Worm (Caenorhabditis elegans) whole organism, L4 larva: ENCODE measurements around the gene sdz-10.

Source experiments
- D1046.2 ChIP-seq: fragments of 200-800 bp; sonication (Bioruptor generic); IDR thresholded peaks from 2 replicates; pipeline ENCODE4 v1.3.6; 2022; ENCODE audit warnings: missing genetic modification characterization, missing compliant biosample characterization
- F26F4.8 ChIP-seq: fragments of 200-800 bp; sonication (Bioruptor generic); conservative IDR thresholded peaks from 2 replicates; pipeline ENCODE4 v1.3.6; 2022; ENCODE audit warnings: missing genetic modification characterization, missing compliant biosample characterization
- F44E2.7 ChIP-seq: fragments of 200-800 bp; sonication (Bioruptor generic); IDR thresholded peaks from 2 replicates; pipeline ENCODE4 v2.1.2; 2022; ENCODE audit warnings: missing genetic modification characterization, missing compliant biosample characterization
- F49E8.2 ChIP-seq: sonication (generic microtip); optimal IDR thresholded peaks from 2 replicates; lab custom pipeline; 2016; ENCODE audit warnings: missing compliant biosample characterization, mild to moderate bottlenecking, missing genetic modification characterization, borderline replicate concordance
- T26A8.4 ChIP-seq: fragments of 200-800 bp; sonication (Bioruptor generic); IDR thresholded peaks from 2 replicates; pipeline ENCODE4 v1.3.6; 2022; ENCODE audit warnings: missing genetic modification characterization, missing compliant biosample characterization
- Y105C5A.15 ChIP-seq: fragments of 200-800 bp; sonication (Bioruptor generic); IDR thresholded peaks from 2 replicates; pipeline ENCODE4 v1.3.6; 2022; ENCODE audit warnings: missing genetic modification characterization, missing compliant biosample characterization
- Y5F2A.4 ChIP-seq: fragments of 200-800 bp; sonication (Bioruptor generic); optimal IDR thresholded peaks from 2 replicates; lab custom pipeline; 2018; ENCODE audit warnings: mild to moderate bottlenecking, missing genetic modification characterization, missing compliant biosample characterization
- ZK337.2 ChIP-seq: fragments of 200-800 bp; sonication (Bioruptor generic); IDR thresholded peaks from 2 replicates; pipeline ENCODE4 v1.3.6; 2022; ENCODE audit warnings: missing genetic modification reagents, missing genetic modification characterization, missing compliant biosample characterization
- aly-2 ChIP-seq: sonication (generic microtip); optimal IDR thresholded peaks from 2 replicates; lab custom pipeline; 2018; ENCODE audit warnings: missing biosample characterization, missing genetic modification characterization
- arid-1 ChIP-seq: fragments of 200-800 bp; sonication (Bioruptor generic); conservative IDR thresholded peaks from 2 replicates; pipeline ENCODE4 v1.3.6; 2022; ENCODE audit warnings: missing genetic modification reagents, missing genetic modification characterization, missing compliant biosample characterization
- attf-4 ChIP-seq: sonication (generic microtip); optimal IDR thresholded peaks from 3 replicates; lab custom pipeline; 2017; ENCODE audit warnings: missing biosample characterization, missing genetic modification characterization
- ceh-28 ChIP-seq: fragments of 150-350 bp; optimal IDR thresholded peaks from 2 replicates; lab custom pipeline; 2014; ENCODE audit warnings: missing biosample characterization, missing genetic modification reagents, missing genetic modification characterization
- ceh-32 ChIP-seq: sonication (generic microtip); optimal IDR thresholded peaks from 2 replicates; lab custom pipeline; 2016; ENCODE audit warnings: mild to moderate bottlenecking, missing genetic modification characterization, missing compliant biosample characterization; ENCODE audit not compliant: poor library complexity
- ceh-82 ChIP-seq: sonication (generic microtip); optimal IDR thresholded peaks from 2 replicates; lab custom pipeline; 2017; ENCODE audit warnings: missing biosample characterization, missing genetic modification characterization
- daf-12 ChIP-seq: fragments of 150-350 bp; optimal IDR thresholded peaks from 2 replicates; lab custom pipeline; 2014; ENCODE audit warnings: missing biosample characterization, missing genetic modification reagents, missing genetic modification characterization
- daf-8 ChIP-seq: fragments of 200-800 bp; sonication (Bioruptor generic); IDR thresholded peaks from 2 replicates; pipeline ENCODE4 v1.3.6; 2022; ENCODE audit warnings: missing genetic modification characterization, missing compliant biosample characterization
- duxl-1 ChIP-seq: sonication (generic microtip); optimal IDR thresholded peaks from 2 replicates; lab custom pipeline; 2016; ENCODE audit warnings: mild to moderate bottlenecking, missing genetic modification characterization, moderate library complexity, missing compliant biosample characterization; ENCODE audit not compliant: poor library complexity
- dve-1 ChIP-seq: sonication (generic microtip); optimal IDR thresholded peaks from 2 replicates; lab custom pipeline; 2017; ENCODE audit warnings: antibody characterized with exemption, mild to moderate bottlenecking, missing genetic modification characterization, missing compliant biosample characterization; ENCODE audit not compliant: insufficient read depth
- gei-8 ChIP-seq: fragments of 200-800 bp; sonication (Bioruptor generic); optimal IDR thresholded peaks from 2 replicates; lab custom pipeline; 2018; ENCODE audit warnings: mild to moderate bottlenecking, missing genetic modification characterization, missing compliant biosample characterization
- hif-1 ChIP-seq, 2 experiments: sonication (generic microtip); optimal IDR thresholded peaks; 2 replicates each; lab custom pipeline; 2016 to 2017; ENCODE audit warnings: missing compliant biosample characterization in 2 of 2, missing genetic modification characterization in 2 of 2, missing genetic modification reagents in 2 of 2, missing genotype in 2 of 2, mild to moderate bottlenecking in 1 of 2
- hlh-11 ChIP-seq: fragments of 200-800 bp; sonication (Bioruptor generic); optimal IDR thresholded peaks from 2 replicates; lab custom pipeline; 2018; ENCODE audit warnings: mild to moderate bottlenecking, missing genetic modification characterization, missing compliant biosample characterization
- jun-1 ChIP-seq: fragments of 150-350 bp; optimal IDR thresholded peaks from 2 replicates; lab custom pipeline; 2014; ENCODE audit warnings: missing biosample characterization, missing genetic modification reagents, missing genetic modification characterization
- lim-7 ChIP-seq: fragments of 200-800 bp; sonication (Bioruptor generic); IDR thresholded peaks from 2 replicates; pipeline ENCODE4 v1.3.6; 2022; ENCODE audit warnings: missing genetic modification characterization, missing compliant biosample characterization
- lin-15B ChIP-seq: fragments of 150-350 bp; sonication (generic microtip); optimal IDR thresholded peaks from 3 replicates; lab custom pipeline; 2014; ENCODE audit warnings: missing biosample characterization, missing genetic modification characterization
- lin-29 ChIP-seq: fragments of 200-800 bp; sonication (Bioruptor generic); IDR thresholded peaks from 2 replicates; pipeline ENCODE4 v1.3.6; 2022; ENCODE audit warnings: missing genetic modification reagents, missing genetic modification characterization, missing compliant biosample characterization
- lin-39 ChIP-seq: fragments of 150-350 bp; optimal IDR thresholded peaks from 2 replicates; lab custom pipeline; 2014; ENCODE audit warnings: missing biosample characterization, missing genetic modification reagents, missing genetic modification characterization
- madf-5 ChIP-seq, 2 experiments: fragments of 200-800 bp; sonication (Bioruptor generic); IDR thresholded peaks; 2 replicates each; pipeline ENCODE4 v1.3.6; 2022; ENCODE audit warnings: missing compliant biosample characterization in 2 of 2, missing genetic modification characterization in 2 of 2
- mdt-29 ChIP-seq: fragments of 200-800 bp; sonication (Bioruptor generic); IDR thresholded peaks from 2 replicates; pipeline ENCODE4 v1.3.6; 2022; ENCODE audit warnings: missing genetic modification reagents, missing genetic modification characterization, missing compliant biosample characterization
- mes-2 ChIP-seq: sonication (generic microtip); optimal IDR thresholded peaks from 2 replicates; lab custom pipeline; 2016; ENCODE audit warnings: missing genotype, mild to moderate bottlenecking, missing genetic modification characterization, missing compliant biosample characterization; ENCODE audit not compliant: poor library complexity, severe bottlenecking
- nhr-10 ChIP-seq: fragments of 150-350 bp; optimal IDR thresholded peaks from 2 replicates; lab custom pipeline; 2014; ENCODE audit warnings: missing biosample characterization, missing genetic modification characterization
- nhr-111 ChIP-seq: fragments of 200-800 bp; sonication (Bioruptor generic); optimal IDR thresholded peaks from 2 replicates; lab custom pipeline; 2018; ENCODE audit warnings: mild to moderate bottlenecking, missing genetic modification characterization, missing compliant biosample characterization
- nhr-28 ChIP-seq: fragments of 150-350 bp; optimal IDR thresholded peaks from 2 replicates; lab custom pipeline; 2014; ENCODE audit warnings: missing biosample characterization, missing genetic modification characterization
- nhr-41 ChIP-seq: fragments of 200-800 bp; sonication (Bioruptor generic); IDR thresholded peaks from 2 replicates; pipeline ENCODE4 v1.3.6; 2022; ENCODE audit warnings: missing genetic modification reagents, missing genetic modification characterization, missing compliant biosample characterization
- nhr-48 ChIP-seq: sonication (generic microtip); optimal IDR thresholded peaks from 2 replicates; lab custom pipeline; 2016; ENCODE audit warnings: mild to moderate bottlenecking, missing genetic modification characterization, missing compliant biosample characterization
- nhr-77 ChIP-seq: fragments of 150-350 bp; optimal IDR thresholded peaks from 2 replicates; lab custom pipeline; 2014; ENCODE audit warnings: missing biosample characterization, missing genetic modification characterization
- sdz-12 ChIP-seq: fragments of 200-800 bp; sonication (Bioruptor generic); optimal IDR thresholded peaks from 2 replicates; lab custom pipeline; 2018; ENCODE audit warnings: mild to moderate bottlenecking, missing genetic modification characterization, missing compliant biosample characterization
- skn-1 ChIP-seq: fragments of 150-350 bp; optimal IDR thresholded peaks from 2 replicates; lab custom pipeline; 2014; ENCODE audit warnings: missing biosample characterization, missing genetic modification characterization
- snpc-4 ChIP-seq: fragments of 150-350 bp; optimal IDR thresholded peaks from 2 replicates; lab custom pipeline; 2014; ENCODE audit warnings: missing biosample characterization, missing genetic modification characterization
- spr-1 ChIP-seq: sonication (generic microtip); optimal IDR thresholded peaks from 2 replicates; lab custom pipeline; 2016; ENCODE audit warnings: mild to moderate bottlenecking, missing genetic modification characterization, missing compliant biosample characterization
- vab-7 ChIP-seq: fragments of 200-800 bp; sonication (Bioruptor generic); IDR thresholded peaks from 2 replicates; pipeline ENCODE4 v1.3.6; 2022; ENCODE audit warnings: missing genetic modification reagents, missing genetic modification characterization, missing compliant biosample characterization
- zfp-2 ChIP-seq: sonication (generic microtip); optimal IDR thresholded peaks from 2 replicates; lab custom pipeline; 2016; ENCODE audit warnings: mild to moderate bottlenecking, missing genetic modification characterization, missing compliant biosample characterization
- zip-2 ChIP-seq: fragments of 150-350 bp; optimal IDR thresholded peaks from 2 replicates; lab custom pipeline; 2014; ENCODE audit warnings: missing biosample characterization, missing genetic modification characterization
- ztf-7 ChIP-seq: fragments of 150-350 bp; optimal IDR thresholded peaks from 2 replicates; lab custom pipeline; 2014; ENCODE audit warnings: missing biosample characterization, missing genetic modification characterization

Gene sdz-10

ce11 chrII:2772166-2772565 is at the start of gene sdz-10:
Gene sdz-10 (minus strand): TSS chrII:2772266.
- TF ChIP-seq Y5F2A.4 (GFP tag; lab: Kevin White, UChicago): no peak
- no peak for TF ChIP-seq lim-7 (GFP tag; lab: Robert Waterston, UW)
- TF ChIP-seq snpc-4 (tag; lab: Kevin White, UChicago): no peak
- no peak for TF ChIP-seq nhr-28
- no peak for TF ChIP-seq nhr-111 (GFP tag; lab: Kevin White, UChicago)
- no peak for TF ChIP-seq zfp-2
- no peak for TF ChIP-seq skn-1
- TF ChIP-seq hlh-11 (tag; lab: Kevin White, UChicago): no peak
- no peak for TF ChIP-seq lin-15B (tag; lab: Kevin White, UChicago)
- no peak for TF ChIP-seq daf-12 (tag; lab: Kevin White, UChicago)
- TF ChIP-seq aly-2 (tag; lab: Kevin White, UChicago): no peak
- TF ChIP-seq nhr-41 (GFP tag; lab: Robert Waterston, UW): no peak
- TF ChIP-seq gei-8 (GFP tag; lab: Kevin White, UChicago): no peak
- TF ChIP-seq T26A8.4 (GFP tag; lab: Robert Waterston, UW): no peak
- no peak for TF ChIP-seq nhr-77 (tag; lab: Kevin White, UChicago)
- no peak for TF ChIP-seq lin-29 (GFP tag; lab: Robert Waterston, UW)

- TF ChIP-seq nhr-77 (tag; lab: Kevin White, UChicago): no peak
- TF ChIP-seq lin-39 (tag; lab: Kevin White, UChicago): no peak
- TF ChIP-seq ceh-32 (tag; lab: Kevin White, UChicago): no peak
- TF ChIP-seq vab-7: no peak
- TF ChIP-seq zip-2 (tag; lab: Kevin White, UChicago): no peak
- no peak for TF ChIP-seq mes-2 (tag; lab: Kevin White, UChicago)
- TF ChIP-seq daf-12 (tag; lab: Kevin White, UChicago): no peak
- TF ChIP-seq F44E2.7 (GFP tag; lab: Robert Waterston, UW): no peak
- TF ChIP-seq spr-1: no peak
- no peak for TF ChIP-seq aly-2 (tag; lab: Kevin White, UChicago)
- TF ChIP-seq ceh-82 (tag; lab: Kevin White, UChicago): no peak
- no peak for TF ChIP-seq madf-5 (GFP tag; IDR thresholded peaks at IDR 0.05; lab: Robert Waterston, UW)
- TF ChIP-seq daf-8 (GFP tag; lab: Robert Waterston, UW): no peak
- no peak for TF ChIP-seq nhr-48 (tag; lab: Kevin White, UChicago)
- TF ChIP-seq sdz-12 (GFP tag; lab: Kevin White, UChicago): no peak
- no peak for TF ChIP-seq ZK337.2 (GFP tag; lab: Robert Waterston, UW)
Measured at ce11 chrII:2816676-2817075, 44.6 kb upstream of the sdz-10 start, which contains the start of gene set-13. Gene set-13 (plus strand): TSS chrII:2816976.

- TF ChIP-seq arid-1 (GFP tag; lab: Robert Waterston, UW): no peak
- no peak for TF ChIP-seq Y105C5A.15 (GFP tag; lab: Robert Waterston, UW)
- TF ChIP-seq ceh-82 (tag; lab: Kevin White, UChicago): no peak
- TF ChIP-seq ceh-28: no peak
- TF ChIP-seq hlh-11 (tag; lab: Kevin White, UChicago): no peak
- TF ChIP-seq dve-1 (tag; lab: Kevin White, UChicago): no peak
- no peak for TF ChIP-seq lim-7 (GFP tag; lab: Robert Waterston, UW)
- no peak for TF ChIP-seq nhr-10
- no peak for TF ChIP-seq ztf-7 (tag; lab: Kevin White, UChicago)
- no peak for TF ChIP-seq D1046.2
- no peak for TF ChIP-seq mdt-29 (GFP tag; lab: Robert Waterston, UW)
- no peak for TF ChIP-seq zip-2 (tag; lab: Kevin White, UChicago)
- TF ChIP-seq F49E8.2 (tag; lab: Kevin White, UChicago): no peak
- TF ChIP-seq gei-8 (GFP tag; lab: Kevin White, UChicago): no peak
- no peak for TF ChIP-seq hif-1 (tag; optimal IDR thresholded peaks at IDR 0.05; lab: Kevin White, UChicago)
- no peak for TF ChIP-seq jun-1 (tag; lab: Kevin White, UChicago)
- TF ChIP-seq F26F4.8 (GFP tag; lab: Robert Waterston, UW): no peak
- no peak for TF ChIP-seq attf-4
- no peak for TF ChIP-seq duxl-1 (tag; lab: Kevin White, UChicago)
- TF ChIP-seq, all 104 proteins: peak for 0
Measured at ce11 chrII:2815444-2815843, 43.4 kb upstream of the sdz-10 start, which contains the start of gene K12H6.2. Gene K12H6.2 (minus strand): TSS chrII:2815544.
